Fruit fly (Drosophila melanogaster): ENCODE data around the gene dec.

dec gene

dm6 chrX:7892539-7892899 lies 19.5 kb upstream of the dec start (continued):
- peak; percentile 48 for TF ChIP-seq CG6276 (GFP tag; optimal IDR thresholded peaks at IDR 0.05)
- TF ChIP-seq CG8319 (GFP tag; optimal IDR thresholded peaks at IDR 0.05) = peak; percentile 15
- TF ChIP-seq Eip93F (GFP tag; optimal IDR thresholded peaks at IDR 0.05) = no peak
- TF ChIP-seq CG9139 (GFP tag; optimal IDR thresholded peaks at IDR 0.05) = no peak
- peak; percentile 48 for TF ChIP-seq CG6792 (GFP tag; optimal IDR thresholded peaks at IDR 0.05)
- TF ChIP-seq OdsH (GFP tag; optimal IDR thresholded peaks at IDR 0.05) = peak; percentile 63
- peak; percentile 70 for TF ChIP-seq Smox (GFP tag; optimal IDR thresholded peaks at IDR 0.05)
- peak; percentile 27 for TF ChIP-seq Lpt (GFP tag; optimal IDR thresholded peaks at IDR 0.05)
- no peak for TF ChIP-seq CG1621 (tag; optimal IDR thresholded peaks at IDR 0.05)
- TF ChIP-seq fkh (GFP tag; optimal IDR thresholded peaks at IDR 0.05) = no peak
- peak; percentile 70 for TF ChIP-seq CG15336 (GFP tag; IDR thresholded peaks at IDR 0.05)
- peak; percentile 90 for TF ChIP-seq Eip78C (GFP tag)
- TF ChIP-seq CG11762 (GFP tag; optimal IDR thresholded peaks at IDR 0.05; ENCODE audit: insufficient read depth) = peak; percentile 46
- TF ChIP-seq CG11902 (GFP tag; optimal IDR thresholded peaks at IDR 0.05) = peak; percentile 10
- no peak for TF ChIP-seq CG7368 (GFP tag; optimal IDR thresholded peaks at IDR 0.05)
- peak; percentile 44 for TF ChIP-seq CG6808 (GFP tag; optimal IDR thresholded peaks at IDR 0.05)
- peak; percentile 55 for TF ChIP-seq Ets21C (GFP tag; optimal IDR thresholded peaks at IDR 0.05)
- 0 out of 2 replicates have a peak, but pooled peaks have one; percentile 27 for TF ChIP-seq Gug (GFP tag; IDR thresholded peaks at IDR 0.05)
- no peak for TF ChIP-seq fd85E (GFP tag; optimal IDR thresholded peaks at IDR 0.05)
- TF ChIP-seq topi (GFP tag; optimal IDR thresholded peaks at IDR 0.05) = peak; percentile 74
- peak; percentile 72 for TF ChIP-seq CG8119 (GFP tag; IDR thresholded peaks at IDR 0.05)
- TF ChIP-seq Eip75B (GFP tag; optimal IDR thresholded peaks at IDR 0.05) = peak; percentile 59
- peak; percentile 43 for TF ChIP-seq CG3032 (tag; optimal IDR thresholded peaks at IDR 0.05)
- TF ChIP-seq Hr39 (GFP tag; optimal IDR thresholded peaks at IDR 0.05) = peak; percentile 65
- TF ChIP-seq eg (GFP tag; IDR thresholded peaks at IDR 0.05) = no peak
- TF ChIP-seq acj6 (GFP tag; optimal IDR thresholded peaks at IDR 0.05) = peak; percentile 65
- TF ChIP-seq CG4318 (GFP tag; optimal IDR thresholded peaks at IDR 0.05) = no peak

dm6 chrX:7891596-7892538 lies 18.8 kb upstream of the dec start, which contains the start of gene Nek2:
TSS of gene Nek2 (minus strand) at chrX:7891646.
- TF ChIP-seq OdsH (GFP tag; optimal IDR thresholded peaks at IDR 0.05) = no peak
- TF ChIP-seq cyc (GFP tag; optimal IDR thresholded peaks at IDR 0.05) = no peak
- TF ChIP-seq CG6808 (GFP tag; optimal IDR thresholded peaks at IDR 0.05) = peak; percentile 50
- TF ChIP-seq spab (GFP tag; optimal IDR thresholded peaks at IDR 0.05) = peak; percentile 29
- no peak for TF ChIP-seq CG6163 (GFP tag; IDR thresholded peaks at IDR 0.05)
- TF ChIP-seq achi (GFP tag; optimal IDR thresholded peaks at IDR 0.05) = peak; percentile 1
- TF ChIP-seq CG15336 (GFP tag; IDR thresholded peaks at IDR 0.05) = 0 out of 2 replicates have a peak, but pooled peaks have one; percentile 15
- TF ChIP-seq fd59A (GFP tag; optimal IDR thresholded peaks at IDR 0.05) = no peak
- no peak for TF ChIP-seq CG8319 (GFP tag; optimal IDR thresholded peaks at IDR 0.05)
- TF ChIP-seq eg (GFP tag; IDR thresholded peaks at IDR 0.05) = no peak
- peak; percentile 19 for TF ChIP-seq CG10669 (GFP tag; optimal IDR thresholded peaks at IDR 0.05)
- TF ChIP-seq Hr39 (GFP tag; optimal IDR thresholded peaks at IDR 0.05) = no peak
- TF ChIP-seq CG10631 (GFP tag; optimal IDR thresholded peaks at IDR 0.05) = peak; percentile 26
- TF ChIP-seq svp (GFP tag) = peak; percentile 37
- no peak for TF ChIP-seq Eip93F (GFP tag; optimal IDR thresholded peaks at IDR 0.05)
- TF ChIP-seq Hr4 (GFP tag; optimal IDR thresholded peaks at IDR 0.05) = no peak
- peak; percentile 31 for TF ChIP-seq CG32006 (GFP tag; optimal IDR thresholded peaks at IDR 0.05)
- TF ChIP-seq Smox (GFP tag; optimal IDR thresholded peaks at IDR 0.05) = peak; percentile 16
- TF ChIP-seq CG16779 (tag; optimal IDR thresholded peaks at IDR 0.05) = no peak
- no peak for TF ChIP-seq CG8632 (GFP tag; optimal IDR thresholded peaks at IDR 0.05)
- peak; percentile 18 for TF ChIP-seq esn (GFP tag; optimal IDR thresholded peaks at IDR 0.05)
- TF ChIP-seq CG6276 (GFP tag; optimal IDR thresholded peaks at IDR 0.05) = peak; percentile 19
- TF ChIP-seq CG11294 (GFP tag; IDR thresholded peaks at IDR 0.05) = no peak
- peak; percentile 9 for TF ChIP-seq lz (GFP tag; optimal IDR thresholded peaks at IDR 0.05)
- peak; percentile 14 for TF ChIP-seq acj6 (GFP tag; optimal IDR thresholded peaks at IDR 0.05)
- no peak for TF ChIP-seq net (GFP tag; optimal IDR thresholded peaks at IDR 0.05)
- TF ChIP-seq ss (GFP tag; optimal IDR thresholded peaks at IDR 0.05) = peak; percentile 42 to 52
- TF ChIP-seq CG34406 (GFP tag; optimal IDR thresholded peaks at IDR 0.05) = no peak
- TF ChIP-seq Ets96B (tag; optimal IDR thresholded peaks at IDR 0.05) = peak; percentile 27
- no peak for TF ChIP-seq Gug (GFP tag; IDR thresholded peaks at IDR 0.05)
- TF ChIP-seq vri (GFP tag; optimal IDR thresholded peaks at IDR 0.05) = peak; percentile 15
- peak; percentile 34 for TF ChIP-seq CG3032 (tag; optimal IDR thresholded peaks at IDR 0.05)
- TF ChIP-seq fkh (GFP tag; optimal IDR thresholded peaks at IDR 0.05) = no peak
- TF ChIP-seq CG11902 (GFP tag; optimal IDR thresholded peaks at IDR 0.05) = no peak

Data from whole organism, prepupa.